Fruit fly (Drosophila melanogaster) whole organism: ENCODE measurements around the gene CG34393.

Source experiments
- CG8478 ChIP-seq: fragments of >200 bp; optimal IDR thresholded peaks from 2 replicates; lab custom pipeline; 2018; ENCODE audit warnings: inconsistent platforms
- psq ChIP-seq: fragments of >200 bp; optimal IDR thresholded peaks from 2 replicates; lab custom pipeline; 2017

- TF ChIP-seq CG8478 (no peak), psq (lab: Kevin White, UChicago) (no peak)
Observed at dm6 chr2L:3188875-3189274, 11.4 kb downstream of the CG34393 start.
